Fruit fly (Drosophila melanogaster) whole organism, embryonic: Measurements from ENCODE around the gene Sodh2.

Experiments
- Atf3 ChIP-seq: fragments of 200-800 bp; sonication (Bioruptor generic); optimal IDR thresholded peaks from 3 replicates; lab custom pipeline; 2016; ENCODE audit warnings: missing biosample characterization, missing genetic modification characterization
- B-H2 ChIP-seq: fragments of 200-800 bp; sonication (Bioruptor generic); optimal IDR thresholded peaks from 2 replicates; lab custom pipeline; 2018; ENCODE audit warnings: missing biosample characterization, mild to moderate bottlenecking, missing genetic modification characterization
- Bdp1 ChIP-seq: fragments of 200-800 bp; sonication (Bioruptor generic); optimal IDR thresholded peaks from 3 replicates; lab custom pipeline; 2016; ENCODE audit warnings: missing biosample characterization, missing genetic modification characterization
- BtbVII ChIP-seq: fragments of 200-800 bp; sonication (Bioruptor generic); optimal IDR thresholded peaks from 3 replicates; lab custom pipeline; 2017; ENCODE audit warnings: missing biosample characterization, mild to moderate bottlenecking, missing genetic modification characterization
- CG10959 ChIP-seq: fragments of 200-800 bp; sonication (Bioruptor generic); IDR thresholded peaks from 2 replicates; pipeline ENCODE4 v1.3.6; 2022; ENCODE audit warnings: missing biosample characterization, missing genetic modification characterization
- CG11504 ChIP-seq: fragments of 200-800 bp; sonication (Bioruptor generic); optimal IDR thresholded peaks from 3 replicates; lab custom pipeline; 2019; ENCODE audit warnings: missing biosample characterization, mild to moderate bottlenecking, missing genetic modification characterization, moderate library complexity
- CG12104 ChIP-seq: fragments of 200-800 bp; sonication (Bioruptor generic); optimal IDR thresholded peaks from 3 replicates; lab custom pipeline; 2016; ENCODE audit warnings: missing biosample characterization, missing genetic modification characterization
- CG12299 ChIP-seq: fragments of 200-800 bp; sonication (Bioruptor generic); optimal IDR thresholded peaks from 2 replicates; lab custom pipeline; 2018; ENCODE audit warnings: missing biosample characterization, mild to moderate bottlenecking, missing genetic modification characterization
- CG12659 ChIP-seq: fragments of 200-800 bp; sonication (Bioruptor generic); optimal IDR thresholded peaks from 3 replicates; lab custom pipeline; 2017; ENCODE audit warnings: mild to moderate bottlenecking, missing biosample characterization, missing genetic modification reagents, missing genetic modification characterization
- CG17385 ChIP-seq: fragments of 200-800 bp; sonication (Bioruptor generic); optimal IDR thresholded peaks from 3 replicates; lab custom pipeline; 2018; ENCODE audit warnings: missing biosample characterization, mild to moderate bottlenecking, missing genetic modification characterization
- CG17612 ChIP-seq: fragments of 200-800 bp; sonication (Bioruptor generic); IDR thresholded peaks from 2 replicates; pipeline ENCODE4 v1.3.6; 2022; ENCODE audit warnings: missing biosample characterization, missing genetic modification characterization
- CG17802 ChIP-seq: fragments of 200-800 bp; sonication (Bioruptor generic); optimal IDR thresholded peaks from 2 replicates; lab custom pipeline; 2018; ENCODE audit warnings: missing biosample characterization, mild to moderate bottlenecking, missing genetic modification characterization, moderate library complexity
- CG17912 ChIP-seq: fragments of 200-800 bp; sonication (Bioruptor generic); optimal IDR thresholded peaks from 2 replicates; lab custom pipeline; 2018; ENCODE audit warnings: missing biosample characterization, mild to moderate bottlenecking, missing genetic modification characterization
- CG2199 ChIP-seq: fragments of 200-800 bp; sonication (Bioruptor generic); IDR thresholded peaks from 3 replicates; pipeline ENCODE4 v1.3.6; 2022; ENCODE audit warnings: missing biosample characterization, missing genetic modification characterization
- CG3163 ChIP-seq: fragments of 200-800 bp; sonication (Bioruptor generic); optimal IDR thresholded peaks from 3 replicates; lab custom pipeline; 2016; ENCODE audit warnings: missing biosample characterization, missing genetic modification characterization
- CG32532 ChIP-seq: fragments of 200-800 bp; sonication (Bioruptor generic); IDR thresholded peaks from 2 replicates; pipeline ENCODE4 v1.3.6; 2022; ENCODE audit warnings: missing biosample characterization, missing genetic modification characterization
- CG3726 ChIP-seq: fragments of 200-800 bp; sonication (Bioruptor generic); IDR thresholded peaks from 3 replicates; pipeline ENCODE4, ENCODE4 v1.3.6; 2022; ENCODE audit warnings: missing biosample characterization, missing genetic modification characterization
- CG3838 ChIP-seq: fragments of 200-800 bp; sonication (Bioruptor generic); optimal IDR thresholded peaks from 3 replicates; lab custom pipeline; 2016; ENCODE audit warnings: missing biosample characterization, missing genetic modification characterization
- CG5245 ChIP-seq: fragments of 200-800 bp; sonication (Bioruptor generic); optimal IDR thresholded peaks from 3 replicates; lab custom pipeline; 2016; ENCODE audit warnings: missing biosample characterization, missing genetic modification characterization
- CG7745 ChIP-seq: fragments of 200-800 bp; sonication (Bioruptor generic); optimal IDR thresholded peaks from 2 replicates; lab custom pipeline; 2018; ENCODE audit warnings: missing biosample characterization, mild to moderate bottlenecking, missing genetic modification characterization, moderate library complexity
- CG8281 ChIP-seq: fragments of 200-800 bp; sonication (Bioruptor generic); optimal IDR thresholded peaks from 2 replicates; lab custom pipeline; 2018; ENCODE audit warnings: missing biosample characterization, mild to moderate bottlenecking, missing genetic modification characterization, moderate library complexity
- CkIIα-i1 ChIP-seq: fragments of 200-800 bp; sonication (Bioruptor generic); IDR thresholded peaks from 2 replicates; pipeline ENCODE4 v1.3.6; 2022; ENCODE audit warnings: missing biosample characterization, missing genetic modification characterization
- Dad ChIP-seq: fragments of 200-800 bp; sonication (Bioruptor generic); optimal IDR thresholded peaks from 3 replicates; lab custom pipeline; 2016; ENCODE audit warnings: missing biosample characterization, missing genetic modification characterization
- Dbx ChIP-seq: fragments of 200-800 bp; sonication (Bioruptor generic); IDR thresholded peaks from 3 replicates; pipeline ENCODE4 v1.3.6; 2022; ENCODE audit warnings: missing biosample characterization, missing genetic modification characterization
- Dip3 ChIP-seq: fragments of 200-800 bp; sonication (Bioruptor generic); optimal IDR thresholded peaks from 3 replicates; lab custom pipeline; 2016; ENCODE audit warnings: missing biosample characterization, missing genetic modification characterization
- Elba2 ChIP-seq: fragments of 200-800 bp; sonication (Bioruptor generic); optimal IDR thresholded peaks from 3 replicates; lab custom pipeline; 2016; ENCODE audit warnings: missing biosample characterization, missing genetic modification characterization
- Fer2 ChIP-seq: fragments of 200-800 bp; sonication (Bioruptor generic); optimal IDR thresholded peaks from 2 replicates; lab custom pipeline; 2018; ENCODE audit warnings: missing biosample characterization, mild to moderate bottlenecking, missing genetic modification characterization, moderate library complexity
- H15 ChIP-seq: fragments of 200-800 bp; sonication (Bioruptor generic); IDR thresholded peaks from 3 replicates; pipeline ENCODE4 v1.3.6; 2022; ENCODE audit warnings: missing biosample characterization, missing genetic modification characterization
- HLH54F ChIP-seq: fragments of 200-800 bp; sonication (Bioruptor generic); optimal IDR thresholded peaks from 3 replicates; lab custom pipeline; 2016; ENCODE audit warnings: missing biosample characterization, missing genetic modification characterization
- Med ChIP-seq: fragments of 200-800 bp; sonication (Bioruptor generic); peaks from one replicate; lab custom pipeline; 2016; ENCODE audit warnings: missing biosample characterization, missing genetic modification characterization, mild to moderate bottlenecking, inconsistent platforms, moderate library complexity
- Vsx1 ChIP-seq: fragments of 200-800 bp; sonication (Bioruptor generic); optimal IDR thresholded peaks from 2 replicates; lab custom pipeline; 2017; ENCODE audit warnings: missing biosample characterization, mild to moderate bottlenecking, missing genetic modification characterization, missing genetic modification reagents
- Xrp1 ChIP-seq: fragments of 200-800 bp; sonication (Bioruptor generic); IDR thresholded peaks from 2 replicates; pipeline ENCODE4 v1.3.6; 2022; ENCODE audit warnings: missing biosample characterization, missing genetic modification characterization
- bab2 ChIP-seq: fragments of 200-800 bp; sonication (Bioruptor generic); optimal IDR thresholded peaks from 2 replicates; lab custom pipeline; 2016; ENCODE audit warnings: missing biosample characterization, missing genetic modification characterization
- br ChIP-seq: fragments of >200 bp; optimal IDR thresholded peaks from 2 replicates; lab custom pipeline; 2017
- chn ChIP-seq: fragments of 200-800 bp; sonication (Bioruptor generic); optimal IDR thresholded peaks from 2 replicates; lab custom pipeline; 2016; ENCODE audit warnings: missing biosample characterization, missing genetic modification characterization
- dati ChIP-seq: fragments of 200-800 bp; sonication (Bioruptor generic); IDR thresholded peaks from 2 replicates; pipeline ENCODE4 v1.3.6; 2022; ENCODE audit warnings: missing biosample characterization, missing genetic modification characterization
- emc ChIP-seq: fragments of 200-800 bp; sonication (Bioruptor generic); optimal IDR thresholded peaks from 2 replicates; lab custom pipeline; 2016; ENCODE audit warnings: missing biosample characterization, missing genetic modification characterization
- ewg ChIP-seq: fragments of 200-800 bp; sonication (Bioruptor generic); optimal IDR thresholded peaks from 3 replicates; lab custom pipeline; 2017; ENCODE audit warnings: mild to moderate bottlenecking, missing biosample characterization, missing genetic modification reagents, missing genetic modification characterization
- exex ChIP-seq: fragments of 200-800 bp; sonication (Bioruptor generic); optimal IDR thresholded peaks from 4 replicates; lab custom pipeline; 2018; ENCODE audit warnings: missing biosample characterization, mild to moderate bottlenecking, missing genetic modification characterization, moderate library complexity
- gce ChIP-seq: fragments of 200-800 bp; sonication (Bioruptor generic); IDR thresholded peaks from 3 replicates; pipeline ENCODE4 v1.3.6; 2022; ENCODE audit warnings: missing biosample characterization, missing genetic modification characterization
- jumu ChIP-seq: fragments of 200-800 bp; sonication (Bioruptor generic); optimal IDR thresholded peaks from 3 replicates; lab custom pipeline; 2016; ENCODE audit warnings: missing biosample characterization, missing genetic modification characterization
- odd ChIP-seq: fragments of 200-800 bp; sonication (Bioruptor generic); optimal IDR thresholded peaks from 2 replicates; lab custom pipeline; 2017; ENCODE audit warnings: missing biosample characterization, mild to moderate bottlenecking, missing genetic modification characterization
- phol ChIP-seq: fragments of 200-800 bp; sonication (Bioruptor generic); optimal IDR thresholded peaks from 3 replicates; lab custom pipeline; 2018; ENCODE audit warnings: missing biosample characterization, mild to moderate bottlenecking, missing genetic modification characterization, moderate library complexity
- pzg ChIP-seq: fragments of 200-800 bp; sonication (Bioruptor generic); optimal IDR thresholded peaks from 3 replicates; lab custom pipeline; 2018; ENCODE audit warnings: missing biosample characterization, mild to moderate bottlenecking, missing genetic modification characterization, moderate library complexity
- repo ChIP-seq: fragments of 200-800 bp; sonication (Bioruptor generic); optimal IDR thresholded peaks from 2 replicates; lab custom pipeline; 2016; ENCODE audit warnings: missing biosample characterization, missing genetic modification characterization
- sisA ChIP-seq: fragments of 200-800 bp; sonication (Bioruptor generic); IDR thresholded peaks from 2 replicates; pipeline ENCODE4 v1.3.6; 2022; ENCODE audit warnings: missing biosample characterization, missing genetic modification characterization
- tin ChIP-seq: fragments of 200-800 bp; sonication (Bioruptor generic); optimal IDR thresholded peaks from 3 replicates; lab custom pipeline; 2016; ENCODE audit warnings: missing biosample characterization, missing genetic modification characterization
- tio ChIP-seq: fragments of 200-800 bp; sonication (Bioruptor generic); optimal IDR thresholded peaks from 2 replicates; lab custom pipeline; 2017; ENCODE audit warnings: missing biosample characterization, missing genetic modification characterization, inconsistent platforms
- trh ChIP-seq: fragments of 200-800 bp; sonication (Bioruptor generic); optimal IDR thresholded peaks from 2 replicates; lab custom pipeline; 2016; ENCODE audit warnings: missing biosample characterization, missing genetic modification characterization
- tx ChIP-seq: fragments of 200-800 bp; sonication (Bioruptor generic); optimal IDR thresholded peaks from 2 replicates; lab custom pipeline; 2016; ENCODE audit warnings: missing biosample characterization, missing genetic modification characterization

Sodh2 gene

DNA sequence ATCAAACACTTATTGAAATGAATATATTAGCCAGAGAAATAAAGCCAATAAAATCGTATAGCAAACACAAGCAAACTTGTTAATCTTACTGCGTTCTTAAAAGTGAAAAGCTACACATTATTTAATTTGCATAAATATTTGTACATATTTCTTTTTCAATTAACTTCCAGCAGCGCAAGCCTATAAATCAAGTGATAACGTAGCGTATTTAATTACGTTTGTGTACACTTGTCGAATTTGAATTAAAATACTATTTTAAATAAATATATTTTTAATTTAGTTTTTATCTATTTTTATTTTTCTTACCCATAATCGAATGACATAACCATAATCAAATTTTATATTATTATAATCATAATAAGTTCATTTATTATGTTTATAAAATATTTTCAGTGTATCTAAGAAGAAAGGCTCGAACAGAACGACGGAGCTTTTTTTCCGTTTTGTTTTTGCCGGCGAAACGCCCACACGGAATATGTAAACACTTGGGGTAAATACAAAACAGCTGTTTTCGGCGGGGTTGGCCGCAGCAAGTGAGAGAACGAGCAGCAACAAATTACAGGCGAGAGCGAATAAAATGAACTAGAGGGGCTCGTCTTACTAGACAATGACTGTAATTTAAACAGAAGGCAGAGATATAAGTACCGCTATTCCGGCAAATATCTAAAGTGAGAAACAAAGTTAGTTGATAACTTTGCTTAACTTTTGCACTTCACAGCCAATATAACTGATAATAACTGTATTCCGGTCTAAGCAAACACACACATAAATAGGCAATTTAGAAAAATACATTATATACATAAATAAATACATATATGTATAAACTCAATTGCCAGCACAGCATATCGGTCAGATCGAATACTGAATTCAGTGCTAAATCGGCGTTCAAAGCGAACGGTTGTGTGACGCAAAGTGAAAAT, at the start of gene Sodh2 (continued):
- TF ChIP-seq CkIIα-i1 (GFP tag; lab: Robert Waterston, UW) (no peak), repo (GFP tag; lab: Kevin White, UChicago) (no peak), CG5245 (peak; percentile 25), emc (no peak), Dad (peak; percentile 24), CG32532 (GFP tag; lab: Robert Waterston, UW) (peak; percentile 88), Atf3 (GFP tag; lab: Kevin White, UChicago) (peak; percentile 16), CG3726 (GFP tag; lab: Robert Waterston, UW) (peak; percentile 66; the same call in 1 of the 3 replicates), phol (peak; percentile 59), Elba2 (GFP tag; lab: Kevin White, UChicago) (no peak), odd (peak; percentile 85), B-H2 (GFP tag; lab: Kevin White, UChicago) (peak; percentile 85), CG17612 (peak; percentile 65), CG12659 (peak; percentile 85), HLH54F (GFP tag; lab: Kevin White, UChicago) (peak; percentile 66), Dip3 (peak; percentile 78), ewg (peak; percentile 43), Xrp1 (peak; percentile 54), gce (peak; percentile 42; the same call in 1 of the 3 replicates), exex (tag; lab: Kevin White, UChicago) (peak; percentile 59), pzg (GFP tag; lab: Kevin White, UChicago) (peak; percentile 7), CG12299 (peak; percentile 2), BtbVII (peak; percentile 93), trh (GFP tag; lab: Kevin White, UChicago) (no peak), H15 (peak; percentile 61), tio (peak; percentile 52), chn (GFP tag; lab: Kevin White, UChicago) (peak; percentile 22), CG17802 (tag; lab: Kevin White, UChicago) (peak; percentile 33), bab2 (GFP tag; lab: Kevin White, UChicago) (peak; percentile 22), CG8281 (tag; lab: Kevin White, UChicago) (peak; percentile 27), CG11504 (tag; lab: Kevin White, UChicago) (peak; percentile 84), Bdp1 (peak; percentile 27), Fer2 (tag; lab: Kevin White, UChicago) (peak; percentile 31), sisA (GFP tag; lab: Robert Waterston, UW) (peak; percentile 44), CG17912 (GFP tag; lab: Kevin White, UChicago) (peak; percentile 82), CG2199 (GFP tag; lab: Robert Waterston, UW) (no peak), CG7745 (no peak), CG17385 (GFP tag; lab: Kevin White, UChicago) (peak; percentile 71), jumu (peak; percentile 27), tx (GFP tag; lab: Kevin White, UChicago) (peak; percentile 43), dati (GFP tag; lab: Robert Waterston, UW) (0 out of 2 replicates have a peak, but pooled peaks have one; percentile 34), CG12104 (GFP tag; lab: Kevin White, UChicago) (peak; percentile 77), br (lab: Kevin White, UChicago) (no peak), CG3838 (GFP tag; lab: Kevin White, UChicago) (peak; percentile 33), CG3163 (GFP tag; lab: Kevin White, UChicago) (peak; percentile 33), tin (GFP tag; lab: Kevin White, UChicago) (peak; percentile 35), CG10959 (GFP tag; lab: Robert Waterston, UW) (no peak), Med (GFP tag; lab: Kevin White, UChicago) (peak; percentile 95), Vsx1 (peak; percentile 72), Dbx (GFP tag; lab: Robert Waterston, UW) (peak; percentile 66; the same call in 2 of the 3 replicates)
